Fruit fly (Drosophila melanogaster): ENCODE data around the gene kis.
A peak's percentile ranks its signal among the peaks of the same experiment; 100 is the strongest.

The kis gene

DNA sequence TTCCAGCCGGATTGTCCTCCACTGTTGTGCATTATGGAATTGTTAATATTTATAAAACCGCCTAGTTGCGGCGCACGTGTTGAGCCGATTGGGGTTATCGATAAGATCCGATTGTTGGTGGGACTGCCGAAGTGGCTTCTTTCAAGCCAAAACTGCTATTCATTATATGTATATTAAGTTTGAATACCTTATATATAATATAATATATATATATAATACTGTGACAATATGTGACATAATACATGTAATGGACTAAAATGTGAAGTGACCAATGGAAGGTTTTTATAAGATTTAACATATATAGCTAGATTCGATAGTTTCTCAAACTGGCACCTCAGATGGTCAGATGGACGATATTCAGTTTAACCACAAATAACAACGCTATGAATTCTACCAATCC is 23.0 kb upstream of the kis start, which contains the start of the genes mbm and CG11555:
Gene mbm, minus strand, starts transcription at position 113 of the 400 bp plus-strand sequence.
Gene CG11555, plus strand, starts transcription at position 234 of the 400 bp plus-strand sequence.
- TF ChIP-seq cic (GFP tag; optimal IDR thresholded peaks at IDR 0.05): no peak
- no peak for TF ChIP-seq kay (GFP tag; ENCODE audit: borderline replicate concordance)
- TF ChIP-seq CG7101 (tag; optimal IDR thresholded peaks at IDR 0.05): peak; percentile 48
- TF ChIP-seq pad (GFP tag; optimal IDR thresholded peaks at IDR 0.05): peak; percentile 3
- peak; percentile 49 for TF ChIP-seq CG14711 (tag; optimal IDR thresholded peaks at IDR 0.05)
- TF ChIP-seq Mnt (GFP tag; optimal IDR thresholded peaks at IDR 0.05): peak; percentile 97
- TF ChIP-seq bab1 (GFP tag; optimal IDR thresholded peaks at IDR 0.05): peak; percentile 29
- TF ChIP-seq CG11617 (GFP tag; optimal IDR thresholded peaks at IDR 0.05): peak; percentile 41
- peak; percentile 47 for TF ChIP-seq CG33017 (tag; optimal IDR thresholded peaks at IDR 0.05)

DNA sequence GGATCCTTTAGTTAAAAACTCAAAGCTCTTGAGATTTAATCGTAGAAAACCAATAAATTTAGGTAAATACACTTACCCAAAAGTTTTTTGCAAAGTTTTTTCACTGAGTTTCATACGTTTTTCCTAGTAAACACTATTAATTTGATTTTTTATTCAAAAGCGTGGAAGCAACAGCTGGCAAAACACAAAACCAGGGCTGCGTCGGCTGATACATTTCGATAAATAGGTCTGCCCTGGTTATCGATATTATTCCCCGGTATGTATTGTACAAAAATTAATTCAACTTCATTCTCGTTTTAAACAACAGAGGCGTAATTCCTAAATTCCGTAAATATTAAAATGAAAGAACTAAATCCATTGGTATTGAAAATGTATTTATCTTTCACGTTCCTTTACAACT is 20.9 kb upstream of the kis start, which contains the start of gene Dus1:
Gene Dus1, minus strand, starts transcription at position 192 of the 400 bp plus-strand sequence.
- TF ChIP-seq bab1 (GFP tag; optimal IDR thresholded peaks at IDR 0.05) (peak; percentile 59), CG33017 (tag; optimal IDR thresholded peaks at IDR 0.05) (no peak), CG7101 (tag; optimal IDR thresholded peaks at IDR 0.05) (no peak), Mnt (GFP tag; optimal IDR thresholded peaks at IDR 0.05) (peak; percentile 66), ovo (GFP tag; optimal IDR thresholded peaks at IDR 0.05) (no peak), Hr96 (GFP tag; optimal IDR thresholded peaks at IDR 0.05) (no peak), Clk (GFP tag; optimal IDR thresholded peaks at IDR 0.05) (no peak), toe (GFP tag; optimal IDR thresholded peaks at IDR 0.05) (no peak)

DNA sequence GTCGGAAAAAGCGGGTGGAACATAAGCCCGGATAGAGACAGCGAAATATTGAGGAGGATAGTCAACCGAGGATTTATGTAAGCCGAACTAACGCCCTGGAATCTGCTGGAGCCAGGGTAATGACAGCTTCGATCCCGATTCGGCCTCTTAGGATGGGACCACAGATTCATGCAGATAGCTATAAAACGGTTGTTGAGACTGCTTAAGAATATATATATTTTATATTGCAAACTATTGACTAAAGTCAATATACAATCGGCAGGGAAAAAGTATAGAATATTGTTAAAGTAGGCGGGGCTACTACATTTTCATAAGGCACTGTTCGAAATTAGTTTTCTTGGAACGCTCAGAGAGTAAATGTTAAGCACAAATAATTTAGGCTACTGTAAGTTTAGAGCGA is 18.2 kb upstream of the kis start, which contains the start of gene CG3345:
Gene CG3345, plus strand, starts transcription at position 301 of the 400 bp plus-strand sequence.
- TF ChIP-seq CG14711 (tag; optimal IDR thresholded peaks at IDR 0.05) (no peak), CG7045 (GFP tag; optimal IDR thresholded peaks at IDR 0.05) (no peak), tj (GFP tag; optimal IDR thresholded peaks at IDR 0.05) (no peak), Crg-1 (GFP tag; optimal IDR thresholded peaks at IDR 0.05) (no peak), CG33017 (tag; optimal IDR thresholded peaks at IDR 0.05) (no peak), ovo (GFP tag; optimal IDR thresholded peaks at IDR 0.05) (no peak), cic (GFP tag; optimal IDR thresholded peaks at IDR 0.05) (no peak), CG1620 (GFP tag; optimal IDR thresholded peaks at IDR 0.05) (no peak), CG12768 (GFP tag; optimal IDR thresholded peaks at IDR 0.05) (no peak), toe (GFP tag; optimal IDR thresholded peaks at IDR 0.05) (no peak), bab1 (GFP tag; optimal IDR thresholded peaks at IDR 0.05) (no peak), CG5204 (GFP tag; optimal IDR thresholded peaks at IDR 0.05) (no peak), cnc (optimal IDR thresholded peaks at IDR 0.05) (no peak), Mnt (GFP tag; optimal IDR thresholded peaks at IDR 0.05) (no peak), CG11617 (GFP tag; optimal IDR thresholded peaks at IDR 0.05) (no peak), pad (GFP tag; optimal IDR thresholded peaks at IDR 0.05) (no peak), Clk (GFP tag; optimal IDR thresholded peaks at IDR 0.05) (no peak)

DNA sequence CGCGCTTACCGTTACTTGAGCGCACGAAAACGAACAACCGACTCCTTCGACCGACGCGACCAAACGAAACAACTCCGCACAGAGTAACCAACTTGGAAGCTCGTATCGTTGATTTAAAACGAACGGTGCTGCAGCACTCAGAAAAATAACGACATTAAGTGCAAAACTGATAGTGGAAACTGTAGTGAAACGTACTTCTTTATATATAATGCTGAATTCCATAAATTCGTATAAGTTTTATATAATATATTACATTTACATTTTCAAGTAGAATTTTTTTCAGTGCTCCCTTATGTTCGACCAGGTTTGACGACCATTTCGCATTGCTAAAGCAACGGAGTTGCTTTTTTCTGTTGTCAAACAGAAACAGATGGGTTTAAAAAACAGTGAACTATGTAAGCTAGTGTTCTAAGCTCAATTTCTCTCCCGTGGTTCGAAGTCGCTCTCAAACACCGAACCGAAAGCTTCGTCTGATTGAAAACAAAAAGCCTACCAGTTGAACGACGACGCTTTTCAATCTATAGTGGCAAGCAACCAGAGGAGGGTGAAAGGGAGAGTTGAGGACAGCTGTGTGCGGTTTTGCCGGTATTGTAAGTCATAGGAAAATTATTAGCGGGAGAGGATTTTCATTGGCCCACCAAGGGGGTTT is 16.9 kb upstream of the kis start, which contains the start of gene CG17075:
Gene CG17075, minus strand, starts transcription at position 65 of the 649 bp plus-strand sequence.
- TF ChIP-seq Hr96 (GFP tag; optimal IDR thresholded peaks at IDR 0.05) (no peak), pad (GFP tag; optimal IDR thresholded peaks at IDR 0.05) (no peak), tj (GFP tag; optimal IDR thresholded peaks at IDR 0.05) (peak; percentile 20), Mnt (GFP tag; optimal IDR thresholded peaks at IDR 0.05) (no peak), toe (GFP tag; optimal IDR thresholded peaks at IDR 0.05) (peak; percentile 48), CG14711 (tag; optimal IDR thresholded peaks at IDR 0.05) (peak; percentile 59), cic (GFP tag; optimal IDR thresholded peaks at IDR 0.05) (no peak), CG11617 (GFP tag; optimal IDR thresholded peaks at IDR 0.05) (peak; percentile 61), CG7045 (GFP tag; optimal IDR thresholded peaks at IDR 0.05) (peak; percentile 81), CG33017 (tag; optimal IDR thresholded peaks at IDR 0.05) (peak; percentile 82), kay (GFP tag; ENCODE audit: borderline replicate concordance) (no peak), CG7101 (tag; optimal IDR thresholded peaks at IDR 0.05) (peak; percentile 76), ovo (GFP tag; optimal IDR thresholded peaks at IDR 0.05) (no peak), CG12768 (GFP tag; optimal IDR thresholded peaks at IDR 0.05) (peak; percentile 81), bab1 (GFP tag; optimal IDR thresholded peaks at IDR 0.05) (no peak), cnc (optimal IDR thresholded peaks at IDR 0.05) (no peak), CG1620 (GFP tag; optimal IDR thresholded peaks at IDR 0.05) (no peak), CG5204 (GFP tag; optimal IDR thresholded peaks at IDR 0.05) (no peak), Crg-1 (GFP tag; optimal IDR thresholded peaks at IDR 0.05) (peak; percentile 13), Clk (GFP tag; optimal IDR thresholded peaks at IDR 0.05) (peak; percentile 46)

DNA sequence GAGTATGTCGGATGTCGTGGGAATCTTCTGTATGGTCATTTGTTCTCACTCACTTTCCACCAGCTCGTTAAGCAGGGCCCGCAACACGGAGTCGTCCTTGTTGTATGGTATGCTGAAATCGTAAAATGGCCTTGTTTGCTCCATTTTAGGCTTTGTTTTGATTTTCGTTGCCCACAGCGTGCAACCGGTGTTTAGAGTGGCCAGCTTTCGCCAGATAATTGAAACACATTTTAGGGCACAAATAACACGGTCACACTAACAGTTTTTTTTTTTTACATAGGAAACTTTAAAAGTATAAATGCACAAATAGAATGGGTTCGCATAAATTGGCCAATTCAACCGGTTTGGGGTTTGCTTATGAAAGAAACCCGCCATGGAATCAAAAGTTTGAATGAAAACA is 1.6 kb upstream of the kis start, which contains the start of gene Rpp30:
Gene Rpp30, minus strand, starts transcription at position 200 of the 400 bp plus-strand sequence.
- no peak for TF ChIP-seq ovo (GFP tag; optimal IDR thresholded peaks at IDR 0.05)
- no peak for TF ChIP-seq Clk (GFP tag; optimal IDR thresholded peaks at IDR 0.05)
- peak; percentile 59 for TF ChIP-seq bab1 (GFP tag; optimal IDR thresholded peaks at IDR 0.05)
- no peak for TF ChIP-seq pad (GFP tag; optimal IDR thresholded peaks at IDR 0.05)
- no peak for TF ChIP-seq CG11617 (GFP tag; optimal IDR thresholded peaks at IDR 0.05)
- TF ChIP-seq cnc (optimal IDR thresholded peaks at IDR 0.05): no peak
- TF ChIP-seq Crg-1 (GFP tag; optimal IDR thresholded peaks at IDR 0.05): no peak
- no peak for TF ChIP-seq CG12768 (GFP tag; optimal IDR thresholded peaks at IDR 0.05)
- TF ChIP-seq Mnt (GFP tag; optimal IDR thresholded peaks at IDR 0.05): peak; percentile 82
- no peak for TF ChIP-seq CG5204 (GFP tag; optimal IDR thresholded peaks at IDR 0.05)

All from whole organism, adult.